Worm (Caenorhabditis elegans) whole organism, late embryonic: ENCODE measurements around the gene mms-19.
A peak's percentile ranks its signal among the peaks of the same experiment; 100 is the strongest.

Source experiments
- K02D7.2 ChIP-seq: sonication (generic microtip); optimal IDR thresholded peaks from 2 replicates; lab custom pipeline; 2017; ENCODE audit warnings: mild to moderate bottlenecking, missing genetic modification characterization, missing compliant biosample characterization
- K09A11.1 ChIP-seq: sonication (generic microtip); optimal IDR thresholded peaks from 2 replicates; lab custom pipeline; 2017; ENCODE audit warnings: antibody characterized with exemption, mild to moderate bottlenecking, missing genetic modification characterization, missing compliant biosample characterization; ENCODE audit not compliant: insufficient read depth
- Y22D7AL.16 ChIP-seq: sonication (generic microtip); optimal IDR thresholded peaks from 2 replicates; lab custom pipeline; 2016; ENCODE audit warnings: missing genetic modification characterization, missing compliant biosample characterization
- ama-1 ChIP-seq: fragments of 150-350 bp; optimal IDR thresholded peaks from 2 replicates; lab custom pipeline; 2014
- ceh-14 ChIP-seq: sonication (generic microtip); optimal IDR thresholded peaks from 2 replicates; lab custom pipeline; 2016; ENCODE audit warnings: missing genotype, missing genetic modification characterization, missing compliant biosample characterization
- ceh-18 ChIP-seq: sonication (generic microtip); optimal IDR thresholded peaks from 2 replicates; lab custom pipeline; 2016; ENCODE audit warnings: missing genetic modification characterization, missing compliant biosample characterization
- ceh-22 ChIP-seq: sonication (generic microtip); optimal IDR thresholded peaks from 2 replicates; lab custom pipeline; 2017; ENCODE audit warnings: missing biosample characterization, missing genetic modification characterization
- ceh-24 ChIP-seq: sonication (generic microtip); optimal IDR thresholded peaks from 2 replicates; lab custom pipeline; 2016; ENCODE audit warnings: mild to moderate bottlenecking, missing genetic modification characterization, missing compliant biosample characterization
- ceh-30 ChIP-seq: fragments of 150-350 bp; optimal IDR thresholded peaks from 2 replicates; lab custom pipeline; 2014; ENCODE audit warnings: missing biosample characterization, missing genetic modification characterization
- ceh-34 ChIP-seq: sonication (generic microtip); optimal IDR thresholded peaks from 2 replicates; lab custom pipeline; 2016; ENCODE audit warnings: mild to moderate bottlenecking, missing genetic modification characterization, missing compliant biosample characterization
- ceh-45 ChIP-seq: fragments of 200-800 bp; sonication (Bioruptor generic); IDR thresholded peaks from 2 replicates; pipeline ENCODE4 v1.3.6; 2022; ENCODE audit warnings: missing genetic modification reagents, missing genetic modification characterization, missing compliant biosample characterization
- ceh-6 ChIP-seq: fragments of 200-800 bp; sonication (Bioruptor generic); optimal IDR thresholded peaks from 2 replicates; lab custom pipeline; 2018; ENCODE audit warnings: mild to moderate bottlenecking, missing genetic modification characterization, missing compliant biosample characterization
- dmd-4 ChIP-seq: sonication (generic microtip); optimal IDR thresholded peaks from 2 replicates; lab custom pipeline; 2016; ENCODE audit warnings: borderline replicate concordance, missing genetic modification characterization, missing compliant biosample characterization
- elt-2 ChIP-seq: sonication (generic microtip); optimal IDR thresholded peaks from 2 replicates; lab custom pipeline; 2016; ENCODE audit warnings: missing genetic modification reagents, missing genetic modification characterization, missing compliant biosample characterization
- elt-4 ChIP-seq: sonication (generic microtip); optimal IDR thresholded peaks from 2 replicates; lab custom pipeline; 2016; ENCODE audit warnings: missing genetic modification characterization, missing compliant biosample characterization
- ets-4 ChIP-seq: sonication (generic microtip); optimal IDR thresholded peaks from 2 replicates; lab custom pipeline; 2016; ENCODE audit warnings: missing genetic modification characterization, missing compliant biosample characterization
- fax-1 ChIP-seq: sonication (generic microtip); optimal IDR thresholded peaks from 2 replicates; lab custom pipeline; 2016; ENCODE audit warnings: missing genotype, missing genetic modification characterization, missing compliant biosample characterization
- fkh-6 ChIP-seq: sonication (generic microtip); optimal IDR thresholded peaks from 2 replicates; lab custom pipeline; 2016; ENCODE audit warnings: missing genetic modification characterization, missing compliant biosample characterization
- gmeb-2 ChIP-seq: sonication (generic microtip); optimal IDR thresholded peaks from 2 replicates; lab custom pipeline; 2016; ENCODE audit warnings: missing genetic modification characterization, inconsistent platforms, missing compliant biosample characterization
- hlh-13 ChIP-seq: fragments of 200-800 bp; sonication (Bioruptor generic); optimal IDR thresholded peaks from 2 replicates; lab custom pipeline; 2018; ENCODE audit warnings: mild to moderate bottlenecking, missing genetic modification characterization, missing compliant biosample characterization
- hlh-6 ChIP-seq: sonication (generic microtip); optimal IDR thresholded peaks from 2 replicates; lab custom pipeline; 2016; ENCODE audit warnings: missing genotype, missing genetic modification characterization, missing compliant biosample characterization
- hlh-8 ChIP-seq: sonication (generic microtip); optimal IDR thresholded peaks from 2 replicates; lab custom pipeline; 2016; ENCODE audit warnings: missing genotype, missing genetic modification characterization, missing compliant biosample characterization
- lim-6 ChIP-seq: sonication (generic microtip); optimal IDR thresholded peaks from 2 replicates; lab custom pipeline; 2016; ENCODE audit warnings: missing genetic modification characterization, missing compliant biosample characterization
- lin-11 ChIP-seq: fragments of 200-800 bp; sonication (Bioruptor generic); optimal IDR thresholded peaks from 2 replicates; lab custom pipeline; 2018; ENCODE audit warnings: mild to moderate bottlenecking, missing genetic modification characterization, missing compliant biosample characterization
- nhr-11 ChIP-seq: fragments of 150-350 bp; optimal IDR thresholded peaks from 2 replicates; lab custom pipeline; 2014; ENCODE audit warnings: missing biosample characterization, missing genetic modification characterization
- npax-4 ChIP-seq: sonication (generic microtip); optimal IDR thresholded peaks from 2 replicates; lab custom pipeline; 2016; ENCODE audit warnings: missing genetic modification characterization, missing compliant biosample characterization
- odd-2 ChIP-seq: sonication (generic microtip); optimal IDR thresholded peaks from 2 replicates; lab custom pipeline; 2017; ENCODE audit warnings: antibody characterized with exemption, mild to moderate bottlenecking, missing genetic modification characterization, missing compliant biosample characterization
- pag-3 ChIP-seq: sonication (generic microtip); optimal IDR thresholded peaks from 2 replicates; lab custom pipeline; 2016; ENCODE audit warnings: missing compliant biosample characterization, missing genetic modification characterization, borderline replicate concordance
- pha-4 ChIP-seq: fragments of 150-350 bp; optimal IDR thresholded peaks from 2 replicates; lab custom pipeline; 2018; ENCODE audit warnings: missing biosample characterization, missing genetic modification reagents, missing genetic modification characterization
- ref-2 ChIP-seq: sonication (generic microtip); optimal IDR thresholded peaks from 2 replicates; lab custom pipeline; 2016; ENCODE audit warnings: missing genetic modification characterization, missing compliant biosample characterization
- rnt-1 ChIP-seq: sonication (generic microtip); optimal IDR thresholded peaks from 2 replicates; lab custom pipeline; 2016; ENCODE audit warnings: missing genetic modification characterization, missing compliant biosample characterization
- sox-2 ChIP-seq: fragments of 200-800 bp; sonication (Bioruptor generic); IDR thresholded peaks from 2 replicates; pipeline ENCODE4 v1.3.6; 2022; ENCODE audit warnings: missing genetic modification reagents, missing genetic modification characterization, missing compliant biosample characterization
- tbx-2 ChIP-seq: sonication (generic microtip); optimal IDR thresholded peaks from 2 replicates; lab custom pipeline; 2016; ENCODE audit warnings: missing genetic modification characterization, missing compliant biosample characterization
- tbx-7 ChIP-seq: sonication (generic microtip); optimal IDR thresholded peaks from 2 replicates; lab custom pipeline; 2016; ENCODE audit warnings: missing genotype, missing genetic modification characterization, missing compliant biosample characterization
- unc-3 ChIP-seq, 2 experiments: fragments of 200-800 bp in 1 of 2; sonication (Bioruptor generic) in 1 of 2; sonication (generic microtip) in 1 of 2; conservative IDR thresholded peaks in 1 of 2; optimal IDR thresholded peaks in 1 of 2; 2 replicates each; pipeline versions ENCODE4 v1.3.6 to Lab custom; 2016 to 2022; ENCODE audit warnings: missing compliant biosample characterization in 2 of 2, missing genetic modification characterization in 2 of 2, missing genetic modification reagents in 1 of 2
- unc-42 ChIP-seq: sonication (generic microtip); optimal IDR thresholded peaks from 2 replicates; lab custom pipeline; 2016; ENCODE audit warnings: missing genotype, missing genetic modification characterization, missing compliant biosample characterization
- zip-5 ChIP-seq: sonication (generic microtip); optimal IDR thresholded peaks from 2 replicates; lab custom pipeline; 2016; ENCODE audit warnings: missing genetic modification characterization, missing compliant biosample characterization

mms-19 gene

DNA sequence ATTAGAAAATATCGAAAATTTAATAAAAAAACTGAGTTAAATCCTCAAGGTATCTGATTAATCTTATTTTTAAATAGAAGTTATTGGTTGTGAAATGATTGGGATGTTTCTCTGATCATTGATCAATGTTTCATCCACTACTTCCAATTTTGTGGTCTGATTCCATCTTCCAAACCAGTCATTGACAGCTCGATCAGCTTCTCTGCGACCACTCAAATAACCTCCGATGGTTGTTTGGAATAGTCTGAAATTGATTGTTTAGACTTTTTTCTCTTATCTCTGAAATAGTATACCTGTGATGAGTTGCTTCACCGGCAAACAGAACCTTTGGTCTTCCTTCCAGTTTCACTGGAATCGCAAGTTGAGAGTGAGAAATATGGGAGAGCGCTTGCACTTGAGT is 4.2 kb upstream of the mms-19 start:
- no peak for TF ChIP-seq ceh-30
- no peak for TF ChIP-seq rnt-1 (tag; lab: Kevin White, UChicago)
- no peak for TF ChIP-seq npax-4
- no peak for TF ChIP-seq unc-42 (tag; lab: Kevin White, UChicago)
- no peak for TF ChIP-seq sox-2 (GFP tag; lab: Robert Waterston, UW)
- no peak for TF ChIP-seq ceh-45 (GFP tag; lab: Robert Waterston, UW)
- TF ChIP-seq tbx-2 (tag; lab: Kevin White, UChicago): no peak
- no peak for TF ChIP-seq lin-11 (tag; lab: Kevin White, UChicago)

DNA sequence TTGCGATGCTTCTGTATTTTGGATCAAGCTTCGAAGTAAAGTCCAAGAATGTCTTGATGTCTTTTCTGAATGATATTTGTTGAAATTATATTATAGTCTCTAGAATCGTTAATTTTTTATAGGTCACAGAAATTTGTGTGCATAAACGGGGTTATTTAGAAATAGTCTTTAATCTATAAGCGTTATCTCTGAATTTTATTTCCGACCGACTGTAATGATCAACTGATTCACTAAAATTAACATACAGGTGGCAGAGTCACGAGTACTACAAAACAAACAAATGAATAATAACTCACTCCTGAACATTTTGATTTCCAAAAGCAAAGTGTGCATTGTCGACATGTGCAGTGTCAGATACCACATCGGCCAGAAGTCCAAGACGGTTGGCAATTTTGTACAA is 2.4 kb upstream of the mms-19 start:
- TF ChIP-seq K09A11.1 (no peak), tbx-2 (tag; lab: Kevin White, UChicago) (no peak), pha-4 (no peak), fax-1 (tag; lab: Kevin White, UChicago) (no peak), zip-5 (tag; lab: Kevin White, UChicago) (no peak), ama-1 (no peak), K02D7.2 (tag; lab: Kevin White, UChicago) (no peak), ceh-30 (no peak), fkh-6 (tag; lab: Kevin White, UChicago) (no peak), Y22D7AL.16 (tag; lab: Kevin White, UChicago) (no peak), gmeb-2 (tag; lab: Kevin White, UChicago) (no peak), ceh-6 (GFP tag; lab: Kevin White, UChicago) (no peak), pag-3 (tag; lab: Kevin White, UChicago) (no peak), rnt-1 (tag; lab: Kevin White, UChicago) (no peak), ceh-14 (tag; lab: Kevin White, UChicago) (no peak), ref-2 (tag; lab: Kevin White, UChicago) (no peak), ceh-18 (tag; lab: Kevin White, UChicago) (no peak), odd-2 (tag; lab: Kevin White, UChicago) (no peak)
- TF ChIP-seq, all 69 proteins: peak for 0

DNA sequence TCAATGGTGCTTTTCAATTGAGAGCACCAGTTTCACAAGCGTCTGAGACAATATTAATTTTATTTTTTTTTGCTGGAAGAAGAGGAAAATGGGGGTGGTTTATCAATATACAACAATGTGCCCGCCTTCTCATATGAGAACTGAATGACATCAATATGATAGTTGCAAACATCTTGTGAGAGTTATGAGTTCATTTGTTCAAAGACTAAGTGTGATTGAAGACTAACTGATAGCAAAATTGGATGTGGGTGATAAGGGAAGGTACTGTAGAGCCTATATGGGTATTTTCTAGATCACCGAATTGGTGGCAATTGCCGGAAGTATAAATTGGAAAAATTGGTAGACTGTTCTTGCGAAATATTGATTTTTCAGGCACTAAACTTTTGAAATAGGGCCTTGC is 1.6 kb upstream of the mms-19 start:
- TF ChIP-seq odd-2 (tag; lab: Kevin White, UChicago) (no peak), zip-5 (tag; lab: Kevin White, UChicago) (no peak), elt-2 (peak; percentile 15), lim-6 (tag; lab: Kevin White, UChicago) (no peak)

DNA sequence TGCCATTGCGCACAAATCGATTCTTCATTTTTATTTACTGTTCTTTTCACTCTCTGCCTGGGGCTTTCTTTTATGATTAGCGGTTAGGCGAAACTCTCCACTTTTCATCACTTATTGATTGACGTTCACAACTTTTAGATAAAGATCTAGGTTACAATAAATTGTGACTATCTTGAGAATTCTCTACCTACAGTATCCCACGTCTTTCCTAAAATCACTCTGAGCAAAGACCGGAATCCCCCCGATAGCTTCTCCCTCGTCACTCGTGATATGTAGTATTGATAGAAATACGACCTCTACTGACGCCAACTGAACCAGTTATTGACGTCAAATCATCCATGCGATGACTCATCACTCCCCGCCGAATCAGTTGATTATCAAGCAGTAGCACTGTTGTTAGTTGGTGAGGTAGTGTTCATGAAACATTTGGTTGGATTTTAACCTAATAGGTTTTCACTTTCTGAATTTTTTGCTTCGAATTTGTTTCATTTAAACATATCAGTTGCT is 7.6 kb downstream of the mms-19 start, which contains the start of gene hir-1:
hir-1 (plus strand) TSS at position 405 of the 507 bp plus-strand sequence.
- no peak for TF ChIP-seq zip-5 (tag; lab: Kevin White, UChicago)
- TF ChIP-seq, all 69 proteins: peak for 0

DNA sequence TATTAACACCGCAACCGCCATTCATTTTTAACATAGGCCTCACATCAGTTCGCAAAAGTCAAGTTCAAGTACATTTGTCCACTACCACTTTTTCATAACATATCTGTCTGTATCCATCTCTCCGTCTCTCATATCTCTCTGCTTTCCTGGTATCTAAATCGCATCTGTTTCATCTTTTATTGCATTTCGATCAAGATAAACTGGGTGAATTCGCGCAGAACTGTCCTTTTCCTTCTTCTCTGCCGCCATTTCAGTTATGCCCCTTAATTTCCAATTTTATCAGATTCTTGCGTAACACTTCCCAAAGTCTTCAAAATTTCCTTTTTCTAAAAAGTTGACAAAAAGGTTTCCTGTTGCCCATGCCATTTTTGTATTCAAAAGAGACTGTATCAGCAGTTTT is 9.1 kb downstream of the mms-19 start:
- TF ChIP-seq rnt-1 (tag; lab: Kevin White, UChicago) (peak; percentile 5), ceh-22 (tag; lab: Kevin White, UChicago) (no peak)

DNA sequence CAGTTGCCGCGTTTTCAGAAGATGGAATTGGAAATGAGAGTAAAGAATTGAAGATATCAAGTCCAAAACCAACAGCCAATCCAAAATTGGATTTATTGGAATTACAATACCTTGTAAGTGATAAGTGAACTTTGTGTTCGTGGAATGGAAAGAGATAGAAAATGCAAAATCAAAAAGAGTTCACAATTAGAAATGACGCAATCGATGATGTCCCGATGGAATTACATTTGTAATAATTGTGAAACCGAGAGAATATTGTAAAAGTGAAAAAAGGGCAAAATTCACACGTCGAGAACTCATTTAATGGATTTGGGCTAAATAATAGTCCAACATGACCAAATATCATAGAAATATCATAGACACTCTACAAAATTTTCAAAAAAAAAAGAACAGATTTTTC is 11.1 kb downstream of the mms-19 start:
- TF ChIP-seq ceh-34 (tag; lab: Kevin White, UChicago): no peak

DNA sequence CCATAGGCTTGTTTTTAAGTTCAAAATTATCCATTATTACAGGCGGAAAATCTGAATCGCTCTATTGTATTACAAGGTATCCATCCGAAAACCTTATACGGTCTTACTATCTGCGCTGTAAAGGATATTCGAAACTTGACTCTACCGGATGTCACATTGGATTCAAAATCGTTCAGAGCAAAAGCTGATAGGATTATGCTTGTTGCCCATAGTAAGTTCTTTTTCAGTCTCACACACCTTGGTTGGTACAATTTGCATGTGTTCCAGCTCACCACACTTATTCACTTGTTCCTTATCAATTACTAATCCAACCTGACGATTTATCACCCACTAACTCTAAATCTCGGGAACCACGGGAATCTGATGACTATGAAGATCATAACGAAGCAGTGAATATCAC is 13.5 kb downstream of the mms-19 start:
- TF ChIP-seq odd-2 (tag; lab: Kevin White, UChicago): no peak
- no peak for TF ChIP-seq tbx-7 (tag; lab: Kevin White, UChicago)
- TF ChIP-seq K02D7.2 (tag; lab: Kevin White, UChicago): no peak
- TF ChIP-seq hlh-13: no peak
- TF ChIP-seq ceh-24 (tag; lab: Kevin White, UChicago): no peak
- TF ChIP-seq rnt-1 (tag; lab: Kevin White, UChicago): no peak
- no peak for TF ChIP-seq gmeb-2 (tag; lab: Kevin White, UChicago)
- TF ChIP-seq zip-5 (tag; lab: Kevin White, UChicago): no peak
- no peak for TF ChIP-seq sox-2 (GFP tag; lab: Robert Waterston, UW)
- TF ChIP-seq ceh-6 (GFP tag; lab: Kevin White, UChicago): no peak
- TF ChIP-seq hlh-8 (tag; lab: Kevin White, UChicago): no peak
- no peak for TF ChIP-seq ama-1
- TF ChIP-seq elt-2: no peak
- TF ChIP-seq nhr-11: no peak
- no peak for TF ChIP-seq dmd-4 (tag; lab: Kevin White, UChicago)
- no peak for TF ChIP-seq unc-3 (GFP tag; conservative IDR thresholded peaks at IDR 0.05; lab: Robert Waterston, UW)
- TF ChIP-seq unc-3 (tag; optimal IDR thresholded peaks at IDR 0.05; lab: Kevin White, UChicago): no peak
- TF ChIP-seq ets-4 (tag; lab: Kevin White, UChicago): no peak
- TF ChIP-seq hlh-6 (tag; lab: Kevin White, UChicago): no peak
- no peak for TF ChIP-seq elt-4
